Worm (Caenorhabditis elegans): ENCODE data around the gene gem-1.

Gene gem-1

DNA sequence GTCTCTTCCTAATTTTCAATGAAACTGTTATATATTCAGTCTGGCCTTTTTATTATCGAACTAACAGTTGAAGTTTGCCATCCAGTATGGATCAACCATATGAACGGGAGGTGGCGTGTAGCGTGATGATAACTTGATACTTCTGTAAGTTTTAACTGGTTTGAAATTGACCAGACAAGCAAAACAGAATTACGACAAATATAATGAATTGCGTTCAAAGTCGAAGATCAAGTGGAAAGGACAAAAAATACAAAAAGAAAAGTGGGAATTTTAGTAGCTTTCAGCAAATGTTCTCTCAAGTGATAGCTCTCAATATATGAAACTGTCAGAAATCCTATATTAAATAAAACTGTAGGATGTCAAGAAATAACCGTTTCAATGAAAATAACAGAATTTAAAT lies at the start of gene gem-1, which contains the start of gene C49F8.14:
Gene gem-1, minus strand, starts transcription at position 142 of the 400 bp plus-strand sequence.
Gene C49F8.14, minus strand, starts transcription at position 99 of the 400 bp plus-strand sequence.
- TF ChIP-seq mdl-1 (tag; optimal IDR thresholded peaks at IDR 0.05): no peak
- TF ChIP-seq elt-1 (tag; optimal IDR thresholded peaks at IDR 0.05): no peak
- TF ChIP-seq unc-55 (GFP tag; optimal IDR thresholded peaks at IDR 0.05): no peak
- TF ChIP-seq egl-27 (tag; optimal IDR thresholded peaks at IDR 0.05): no peak
- TF ChIP-seq elt-3 (tag; optimal IDR thresholded peaks at IDR 0.05): no peak
- no peak for TF ChIP-seq alr-1 (tag; optimal IDR thresholded peaks at IDR 0.05)
- no peak for TF ChIP-seq gmeb-1 (tag; optimal IDR thresholded peaks at IDR 0.05)
- TF ChIP-seq nhr-12 (tag; optimal IDR thresholded peaks at IDR 0.05): no peak
- no peak for TF ChIP-seq ztf-4 (tag; optimal IDR thresholded peaks at IDR 0.05)
- TF ChIP-seq unc-62 (GFP tag; optimal IDR thresholded peaks at IDR 0.05): no peak
- no peak for TF ChIP-seq fos-1 (tag; optimal IDR thresholded peaks at IDR 0.05)
- TF ChIP-seq ama-1 (optimal IDR thresholded peaks at IDR 0.05): no peak
- TF ChIP-seq F13H6.1 (tag; optimal IDR thresholded peaks at IDR 0.05): no peak

DNA sequence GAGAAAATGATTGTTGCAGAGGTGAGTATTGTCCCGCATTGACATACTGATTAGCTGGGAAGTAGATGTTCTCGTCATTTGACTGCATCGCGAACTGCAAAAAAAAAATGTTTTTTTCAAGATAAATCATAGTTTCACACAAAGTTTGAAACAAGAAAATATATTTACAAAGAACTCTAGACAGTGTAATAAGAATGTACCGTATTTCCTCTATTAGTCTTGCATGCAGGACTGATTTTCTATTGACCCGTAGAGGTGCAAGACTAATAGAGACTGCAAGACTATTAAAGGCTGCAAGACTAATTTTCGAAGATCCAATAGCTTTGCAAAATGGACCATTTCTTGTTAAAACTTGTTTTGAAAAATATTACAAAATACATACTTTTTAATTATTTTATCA lies 46.5 kb upstream of the gem-1 start, which contains the start of gene fkh-3:
Gene fkh-3, minus strand, starts transcription at position 101 of the 400 bp plus-strand sequence.
- TF ChIP-seq fos-1 (tag; optimal IDR thresholded peaks at IDR 0.05) (no peak), R02D3.7 (tag; optimal IDR thresholded peaks at IDR 0.05) (no peak), nhr-23 (tag; optimal IDR thresholded peaks at IDR 0.05) (no peak), ceh-82 (tag; optimal IDR thresholded peaks at IDR 0.05) (no peak), sem-4 (tag; optimal IDR thresholded peaks at IDR 0.05) (no peak), Y55F3AM.14 (GFP tag; optimal IDR thresholded peaks at IDR 0.05) (no peak), gmeb-1 (tag; optimal IDR thresholded peaks at IDR 0.05) (no peak), crh-2 (tag; optimal IDR thresholded peaks at IDR 0.05) (no peak), nhr-12 (tag; optimal IDR thresholded peaks at IDR 0.05) (no peak), snpc-4 (tag; optimal IDR thresholded peaks at IDR 0.05) (no peak), zag-1 (tag; optimal IDR thresholded peaks at IDR 0.05) (no peak), nhr-11 (tag; optimal IDR thresholded peaks at IDR 0.05) (no peak)

DNA sequence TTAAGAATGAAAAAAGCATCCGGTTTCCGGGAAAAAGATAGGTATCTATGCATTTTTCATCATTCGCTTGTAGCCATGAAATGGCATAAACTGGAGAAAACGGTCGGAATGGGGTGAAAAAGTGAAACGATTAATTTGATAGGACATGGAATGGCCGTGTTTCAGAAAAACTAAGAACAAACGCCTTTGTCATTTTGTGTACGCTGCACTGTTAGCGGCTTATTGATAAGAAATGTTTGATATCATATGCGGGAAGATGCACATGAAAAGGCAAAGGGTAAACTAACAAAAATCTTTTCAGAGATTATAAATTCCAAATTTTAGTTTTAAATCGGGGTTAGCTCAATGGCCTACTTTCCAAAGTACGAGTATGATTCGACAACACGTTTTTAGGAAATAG lies 44.3 kb upstream of the gem-1 start:
- TF ChIP-seq sma-9 (GFP tag; optimal IDR thresholded peaks at IDR 0.05) (peak; percentile 14), sma-9 (tag; optimal IDR thresholded peaks at IDR 0.05) (no peak), fos-1 (tag; optimal IDR thresholded peaks at IDR 0.05) (peak; percentile 77), ama-1 (optimal IDR thresholded peaks at IDR 0.05) (no peak), skn-1 (tag; optimal IDR thresholded peaks at IDR 0.05) (no peak), unc-39 (tag; optimal IDR thresholded peaks at IDR 0.05) (no peak)

DNA sequence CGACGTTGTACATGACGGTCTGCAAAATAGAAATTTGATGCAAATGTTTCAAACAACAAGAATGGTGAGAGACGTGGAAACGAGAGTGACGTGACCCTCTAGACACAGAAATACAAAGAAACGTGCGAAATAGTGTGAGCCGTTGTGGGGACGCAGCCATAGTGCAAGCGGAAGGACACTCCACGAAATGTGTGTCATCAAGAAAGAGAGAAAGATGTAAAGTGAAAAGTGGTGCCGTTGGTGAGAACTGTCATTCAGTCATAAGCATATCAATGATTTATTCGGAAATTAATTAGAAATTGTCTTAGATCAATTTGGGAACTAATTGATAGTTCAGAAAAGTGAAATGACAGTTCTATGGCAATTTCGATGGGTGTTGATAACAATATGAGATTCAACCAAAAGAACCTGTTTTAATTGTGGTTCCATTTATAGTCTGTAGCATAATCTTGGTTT lies 43.1 kb upstream of the gem-1 start, which contains the start of gene C29F7.3:
Gene C29F7.3, minus strand, starts transcription at position 51 of the 456 bp plus-strand sequence.
- no peak for TF ChIP-seq ztf-1 (GFP tag; conservative IDR thresholded peaks at IDR 0.05)
- peak; percentile 36 for TF ChIP-seq fos-1 (tag; optimal IDR thresholded peaks at IDR 0.05)
- TF ChIP-seq egl-27 (tag; optimal IDR thresholded peaks at IDR 0.05): no peak
- TF ChIP-seq ceh-16 (tag; optimal IDR thresholded peaks at IDR 0.05): no peak
- TF ChIP-seq sma-9 (GFP tag; optimal IDR thresholded peaks at IDR 0.05): peak; percentile 68
- TF ChIP-seq sma-9 (tag; optimal IDR thresholded peaks at IDR 0.05): no peak
- TF ChIP-seq peb-1 (tag; optimal IDR thresholded peaks at IDR 0.05): no peak
- TF ChIP-seq gmeb-1 (tag; optimal IDR thresholded peaks at IDR 0.05): no peak
- TF ChIP-seq F13H6.1 (tag; optimal IDR thresholded peaks at IDR 0.05): peak; percentile 23
- TF ChIP-seq C34F6.9 (tag; optimal IDR thresholded peaks at IDR 0.05): peak; percentile 19
- TF ChIP-seq unc-62 (GFP tag; optimal IDR thresholded peaks at IDR 0.05): no peak
- peak; percentile 26 for TF ChIP-seq crh-2 (tag; optimal IDR thresholded peaks at IDR 0.05)
- TF ChIP-seq blmp-1 (tag; optimal IDR thresholded peaks at IDR 0.05; ENCODE audit: insufficient read depth): peak; percentile 87
- no peak for TF ChIP-seq ZK546.5 (tag; optimal IDR thresholded peaks at IDR 0.05)
- TF ChIP-seq R02D3.7 (tag; optimal IDR thresholded peaks at IDR 0.05): no peak
- peak; percentile 55 for TF ChIP-seq nhr-129 (tag; optimal IDR thresholded peaks at IDR 0.05)
- peak; percentile 43 for TF ChIP-seq sma-3 (GFP tag; optimal IDR thresholded peaks at IDR 0.05)
- peak; percentile 68 for TF ChIP-seq nhr-25 (tag; optimal IDR thresholded peaks at IDR 0.05)
- no peak for TF ChIP-seq dmd-4 (tag; optimal IDR thresholded peaks at IDR 0.05)
- no peak for TF ChIP-seq skn-1 (tag; optimal IDR thresholded peaks at IDR 0.05)

DNA sequence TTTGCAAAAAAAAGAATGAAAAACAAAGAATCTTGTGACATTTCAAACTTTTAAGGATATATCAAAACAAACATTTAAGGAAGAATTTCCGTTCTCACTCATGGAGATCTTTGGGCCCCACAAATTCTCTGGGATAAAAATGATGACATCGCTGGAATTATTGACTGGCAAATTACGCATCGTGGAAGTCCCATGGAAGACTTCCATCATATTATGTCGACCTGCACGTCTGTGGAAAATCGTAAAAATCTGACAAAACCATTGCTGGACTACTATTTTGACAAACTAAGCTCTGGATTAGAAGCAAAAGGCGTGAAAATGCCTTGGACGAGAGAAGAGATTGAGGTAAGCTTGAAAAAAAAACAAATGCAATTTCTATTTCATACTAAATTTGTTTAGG lies 40.7 kb upstream of the gem-1 start:
- TF ChIP-seq nhr-21 (tag; optimal IDR thresholded peaks at IDR 0.05) (no peak), sem-4 (tag; optimal IDR thresholded peaks at IDR 0.05) (no peak), crh-2 (tag; optimal IDR thresholded peaks at IDR 0.05) (no peak), gmeb-1 (tag; optimal IDR thresholded peaks at IDR 0.05) (no peak), aly-2 (tag; optimal IDR thresholded peaks at IDR 0.05) (no peak), mdl-1 (tag; optimal IDR thresholded peaks at IDR 0.05) (no peak), mbf-1 (tag; optimal IDR thresholded peaks at IDR 0.05) (no peak), ceh-16 (tag; optimal IDR thresholded peaks at IDR 0.05) (no peak), unc-62 (GFP tag; optimal IDR thresholded peaks at IDR 0.05) (no peak), skn-1 (tag; optimal IDR thresholded peaks at IDR 0.05) (no peak), dmd-4 (tag; optimal IDR thresholded peaks at IDR 0.05) (no peak), nhr-77 (tag; optimal IDR thresholded peaks at IDR 0.05) (no peak), snpc-4 (tag; optimal IDR thresholded peaks at IDR 0.05) (no peak), nhr-23 (tag; optimal IDR thresholded peaks at IDR 0.05) (no peak), Y55F3AM.14 (GFP tag; optimal IDR thresholded peaks at IDR 0.05) (no peak), F13H6.1 (tag; optimal IDR thresholded peaks at IDR 0.05) (no peak), nhr-11 (tag; optimal IDR thresholded peaks at IDR 0.05) (no peak), unc-55 (GFP tag; optimal IDR thresholded peaks at IDR 0.05) (no peak), sma-9 (GFP tag; optimal IDR thresholded peaks at IDR 0.05) (no peak), sma-9 (tag; optimal IDR thresholded peaks at IDR 0.05) (no peak)

Data from whole organism, L2 larva.